Worm (Caenorhabditis elegans) whole organism, L3 larva: ENCODE results near the gene tbc-6.

Source experiments
- elt-1 ChIP-seq: fragments of 150-350 bp; optimal IDR thresholded peaks from 2 replicates; lab custom pipeline; 2014; ENCODE audit warnings: missing biosample characterization, missing genetic modification characterization
- jun-1 ChIP-seq: fragments of 150-350 bp; optimal IDR thresholded peaks from 2 replicates; lab custom pipeline; 2014; ENCODE audit warnings: missing biosample characterization, missing genetic modification reagents, missing genetic modification characterization
- mdl-1 ChIP-seq: fragments of 150-350 bp; optimal IDR thresholded peaks from 2 replicates; lab custom pipeline; 2014; ENCODE audit warnings: missing biosample characterization, missing genetic modification characterization
- nhr-28 ChIP-seq: fragments of 150-350 bp; optimal IDR thresholded peaks from 2 replicates; lab custom pipeline; 2014; ENCODE audit warnings: missing biosample characterization, missing genetic modification characterization
- nhr-67 ChIP-seq: fragments of 150-350 bp; optimal IDR thresholded peaks from 2 replicates; lab custom pipeline; 2014; ENCODE audit warnings: missing biosample characterization, missing genetic modification characterization
- unc-62 ChIP-seq: fragments of 150-350 bp; sonication (generic microtip); optimal IDR thresholded peaks from 4 replicates; lab custom pipeline; 2014; ENCODE audit warnings: missing biosample characterization, missing genetic modification reagents, missing genetic modification characterization

ce11 chrII:6812514-6812913 lies 35.4 kb upstream of the tbc-6 start:
- no peak for TF ChIP-seq elt-1 (tag; lab: Kevin White, UChicago)
- no peak for TF ChIP-seq nhr-28 (tag; lab: Kevin White, UChicago)
- no peak for TF ChIP-seq mdl-1
- no peak for TF ChIP-seq nhr-67 (tag; lab: Kevin White, UChicago)
- TF ChIP-seq jun-1 (tag; lab: Kevin White, UChicago): no peak
- no peak for TF ChIP-seq unc-62
